Fruit fly (Drosophila melanogaster) whole organism, adult: ENCODE measurements around the gene Uck.

Experiments used
- CG11617 ChIP-seq: fragments of 200-800 bp; sonication (Bioruptor generic); optimal IDR thresholded peaks from 2 replicates; lab custom pipeline; 2017; ENCODE audit warnings: mild to moderate bottlenecking, missing biosample characterization, missing genetic modification reagents, missing genetic modification characterization
- CG12768 ChIP-seq: fragments of 200-800 bp; sonication (Bioruptor generic); optimal IDR thresholded peaks from 2 replicates; lab custom pipeline; 2017; ENCODE audit warnings: missing biosample characterization, missing genetic modification characterization, mild to moderate bottlenecking, moderate library complexity, missing genetic modification reagents
- CG14711 ChIP-seq: fragments of 200-800 bp; sonication (Bioruptor generic); optimal IDR thresholded peaks from 2 replicates; lab custom pipeline; 2018; ENCODE audit warnings: missing biosample characterization, mild to moderate bottlenecking, missing genetic modification characterization, moderate library complexity
- CG33017 ChIP-seq: fragments of 200-800 bp; sonication (Bioruptor generic); optimal IDR thresholded peaks from 2 replicates; lab custom pipeline; 2018; ENCODE audit warnings: missing biosample characterization, mild to moderate bottlenecking, missing genetic modification characterization, moderate library complexity
- CG5204 ChIP-seq: fragments of 200-800 bp; sonication (Bioruptor generic); optimal IDR thresholded peaks from 2 replicates; lab custom pipeline; 2016; ENCODE audit warnings: missing biosample characterization, missing genetic modification characterization
- CG7101 ChIP-seq: fragments of 200-800 bp; sonication (Bioruptor generic); optimal IDR thresholded peaks from 2 replicates; lab custom pipeline; 2018; ENCODE audit warnings: missing biosample characterization, mild to moderate bottlenecking, missing genetic modification characterization, moderate library complexity
- Crg-1 ChIP-seq: fragments of 200-800 bp; sonication (Bioruptor generic); optimal IDR thresholded peaks from 2 replicates; lab custom pipeline; 2016; ENCODE audit warnings: missing biosample characterization, missing genetic modification characterization
- Hr96 ChIP-seq: fragments of 200-800 bp; sonication (Bioruptor generic); optimal IDR thresholded peaks from 2 replicates; lab custom pipeline; 2016; ENCODE audit warnings: missing biosample characterization, missing genetic modification characterization
- Mnt ChIP-seq: fragments of 200-800 bp; sonication (Bioruptor generic); optimal IDR thresholded peaks from 2 replicates; lab custom pipeline; 2016; ENCODE audit warnings: missing biosample characterization, mild to moderate bottlenecking, missing genetic modification characterization
- bab1 ChIP-seq: fragments of 200-800 bp; sonication (Bioruptor generic); optimal IDR thresholded peaks from 3 replicates; lab custom pipeline; 2019; ENCODE audit warnings: missing biosample characterization, mild to moderate bottlenecking, missing genetic modification characterization, moderate library complexity
- cic ChIP-seq: fragments of 200-800 bp; sonication (Bioruptor generic); optimal IDR thresholded peaks from 2 replicates; lab custom pipeline; 2017; ENCODE audit warnings: missing biosample characterization, mild to moderate bottlenecking, missing genetic modification characterization, moderate library complexity
- kay ChIP-seq: fragments of 200-800 bp; sonication (Bioruptor generic); peaks from one replicate; lab custom pipeline; 2016; ENCODE audit warnings: missing biosample characterization, missing genetic modification characterization, borderline replicate concordance
- ovo ChIP-seq: fragments of 200-800 bp; sonication (Bioruptor generic); optimal IDR thresholded peaks from 2 replicates; lab custom pipeline; 2016; ENCODE audit warnings: missing biosample characterization, missing genetic modification characterization
- pad ChIP-seq: fragments of 200-800 bp; sonication (Bioruptor generic); optimal IDR thresholded peaks from 3 replicates; lab custom pipeline; 2017; ENCODE audit warnings: missing biosample characterization, missing genetic modification characterization, mild to moderate bottlenecking, moderate library complexity, missing genetic modification reagents
- tj ChIP-seq: fragments of 200-800 bp; sonication (Bioruptor generic); optimal IDR thresholded peaks from 3 replicates; lab custom pipeline; 2017; ENCODE audit warnings: missing biosample characterization, mild to moderate bottlenecking, missing genetic modification characterization, moderate library complexity
- toe ChIP-seq: fragments of 200-800 bp; sonication (Bioruptor generic); optimal IDR thresholded peaks from 2 replicates; lab custom pipeline; 2016; ENCODE audit warnings: missing biosample characterization, missing genetic modification characterization

Uck gene

dm6 chr3R:24336622-24337021, 46.6 kb downstream of the Uck start, which contains the start of gene CG6432:
Gene CG6432 (plus strand): TSS chr3R:24336922.
- TF ChIP-seq bab1 (GFP tag; lab: Kevin White, UChicago) = no peak
- no peak for TF ChIP-seq CG5204
- no peak for TF ChIP-seq pad (GFP tag; lab: Kevin White, UChicago)
- no peak for TF ChIP-seq Mnt (GFP tag; lab: Kevin White, UChicago)
- no peak for TF ChIP-seq toe (GFP tag; lab: Kevin White, UChicago)
- no peak for TF ChIP-seq CG12768 (GFP tag; lab: Kevin White, UChicago)
- TF ChIP-seq Crg-1 (GFP tag; lab: Kevin White, UChicago) = no peak
- TF ChIP-seq ovo = no peak
- no peak for TF ChIP-seq tj (GFP tag; lab: Kevin White, UChicago)

- TF ChIP-seq pad (GFP tag; lab: Kevin White, UChicago) = no peak
- TF ChIP-seq ovo = no peak
- no peak for TF ChIP-seq Crg-1 (GFP tag; lab: Kevin White, UChicago)
- no peak for TF ChIP-seq kay (GFP tag; lab: Kevin White, UChicago)
- TF ChIP-seq tj (GFP tag; lab: Kevin White, UChicago) = no peak
- no peak for TF ChIP-seq CG11617 (GFP tag; lab: Kevin White, UChicago)
- no peak for TF ChIP-seq CG33017 (tag; lab: Kevin White, UChicago)
- TF ChIP-seq CG7101 = no peak
- no peak for TF ChIP-seq bab1 (GFP tag; lab: Kevin White, UChicago)
- no peak for TF ChIP-seq CG12768 (GFP tag; lab: Kevin White, UChicago)
- TF ChIP-seq cic = no peak
- TF ChIP-seq Mnt (GFP tag; lab: Kevin White, UChicago) = no peak
- TF ChIP-seq CG14711 (tag; lab: Kevin White, UChicago) = no peak
- no peak for TF ChIP-seq toe (GFP tag; lab: Kevin White, UChicago)
- TF ChIP-seq Hr96 (GFP tag; lab: Kevin White, UChicago) = no peak
These were observed 51.3 kb downstream of the Uck start, which contains the start of gene Ms for dm6 chr3R:24341251-24341650. Gene Ms (plus strand): TSS chr3R:24341551.
